Fruit fly (Drosophila melanogaster) whole organism, prepupa: ENCODE results near the gene CG16854.
A peak's percentile ranks its signal among the peaks of the same experiment; 100 is the strongest.

Experiments used
- Blimp-1 ChIP-seq: fragments of 200-800 bp; sonication (Bioruptor generic); optimal IDR thresholded peaks from 3 replicates; lab custom pipeline; 2017; ENCODE audit warnings: missing biosample characterization, missing genetic modification characterization, mild to moderate bottlenecking, moderate library complexity, missing genetic modification reagents
- CG10631 ChIP-seq: fragments of 200-800 bp; sonication (Bioruptor generic); optimal IDR thresholded peaks from 2 replicates; lab custom pipeline; 2016; ENCODE audit warnings: missing biosample characterization, missing genetic modification characterization
- CG11294 ChIP-seq: fragments of 200-800 bp; sonication (Bioruptor generic); IDR thresholded peaks from 2 replicates; pipeline ENCODE4 v1.3.6; 2022; ENCODE audit warnings: missing biosample characterization, missing genetic modification characterization
- CG11902 ChIP-seq: fragments of 200-800 bp; sonication (Bioruptor generic); optimal IDR thresholded peaks from 3 replicates; lab custom pipeline; 2016; ENCODE audit warnings: missing biosample characterization, missing genetic modification characterization
- CG15336 ChIP-seq: fragments of 200-800 bp; sonication (Bioruptor generic); IDR thresholded peaks from 2 replicates; pipeline ENCODE4 v1.3.6; 2022; ENCODE audit warnings: missing biosample characterization, missing genetic modification characterization
- CG1621 ChIP-seq: fragments of 200-800 bp; sonication (Bioruptor generic); optimal IDR thresholded peaks from 3 replicates; lab custom pipeline; 2018; ENCODE audit warnings: missing biosample characterization, mild to moderate bottlenecking, missing genetic modification characterization
- CG16779 ChIP-seq: fragments of 200-800 bp; sonication (Bioruptor generic); optimal IDR thresholded peaks from 3 replicates; lab custom pipeline; 2017; ENCODE audit warnings: missing biosample characterization, mild to moderate bottlenecking, missing genetic modification characterization
- CG3032 ChIP-seq: fragments of 200-800 bp; optimal IDR thresholded peaks from 2 replicates; lab custom pipeline; 2019; ENCODE audit warnings: missing biosample characterization, mild to moderate bottlenecking, missing genetic modification characterization, moderate library complexity
- CG31627 ChIP-seq: fragments of 200-800 bp; sonication (Bioruptor generic); optimal IDR thresholded peaks from 3 replicates; lab custom pipeline; 2016; ENCODE audit warnings: missing biosample characterization, missing genetic modification characterization
- CG32006 ChIP-seq: fragments of 200-800 bp; sonication (Bioruptor generic); optimal IDR thresholded peaks from 3 replicates; lab custom pipeline; 2017; ENCODE audit warnings: missing biosample characterization, mild to moderate bottlenecking, missing genetic modification characterization
- CG3919 ChIP-seq: fragments of 200-800 bp; sonication (Bioruptor generic); optimal IDR thresholded peaks from 3 replicates; lab custom pipeline; 2016; ENCODE audit warnings: missing biosample characterization, missing genetic modification characterization
- CG4318 ChIP-seq: fragments of 200-800 bp; sonication (Bioruptor generic); optimal IDR thresholded peaks from 3 replicates; lab custom pipeline; 2017; ENCODE audit warnings: missing biosample characterization, mild to moderate bottlenecking, missing genetic modification characterization
- CG6163 ChIP-seq: fragments of 200-800 bp; sonication (Bioruptor generic); IDR thresholded peaks from 3 replicates; pipeline ENCODE4 v1.3.6; 2022; ENCODE audit warnings: missing biosample characterization, missing genetic modification characterization
- CG6276 ChIP-seq: fragments of 200-800 bp; sonication (Bioruptor generic); optimal IDR thresholded peaks from 2 replicates; lab custom pipeline; 2017; ENCODE audit warnings: missing biosample characterization, mild to moderate bottlenecking, missing genetic modification characterization
- CG6854 ChIP-seq: fragments of 200-800 bp; sonication (Bioruptor generic); optimal IDR thresholded peaks from 2 replicates; lab custom pipeline; 2017; ENCODE audit warnings: missing biosample characterization, mild to moderate bottlenecking, missing genetic modification characterization
- CG8119 ChIP-seq: fragments of 200-800 bp; sonication (Bioruptor generic); IDR thresholded peaks from 3 replicates; pipeline ENCODE4 v1.3.6; 2022; ENCODE audit warnings: missing biosample characterization, missing genetic modification characterization
- CG8319 ChIP-seq: fragments of 200-800 bp; sonication (Bioruptor generic); optimal IDR thresholded peaks from 3 replicates; lab custom pipeline; 2016; ENCODE audit warnings: missing biosample characterization, missing genetic modification characterization
- CG8632 ChIP-seq: fragments of 200-800 bp; sonication (Bioruptor generic); optimal IDR thresholded peaks from 3 replicates; lab custom pipeline; 2016; ENCODE audit warnings: missing biosample characterization, missing genetic modification characterization
- CG9139 ChIP-seq: fragments of 200-800 bp; sonication (Bioruptor generic); optimal IDR thresholded peaks from 3 replicates; lab custom pipeline; 2017; ENCODE audit warnings: missing biosample characterization, mild to moderate bottlenecking, missing genetic modification characterization
- Eip78C ChIP-seq: fragments of 200-800 bp; sonication (Bioruptor generic); peaks from one replicate; lab custom pipeline; 2016; ENCODE audit warnings: missing biosample characterization, missing genetic modification characterization
- Eip93F ChIP-seq: fragments of 200-800 bp; sonication (Bioruptor generic); optimal IDR thresholded peaks from 2 replicates; lab custom pipeline; 2016; ENCODE audit warnings: missing biosample characterization, mild to moderate bottlenecking, missing genetic modification characterization
- Ets21C ChIP-seq: fragments of 200-800 bp; sonication (Bioruptor generic); optimal IDR thresholded peaks from 3 replicates; lab custom pipeline; 2016; ENCODE audit warnings: missing biosample characterization, missing genetic modification characterization
- Ets96B ChIP-seq: fragments of 200-800 bp; optimal IDR thresholded peaks from 2 replicates; lab custom pipeline; 2019; ENCODE audit warnings: missing biosample characterization, mild to moderate bottlenecking, missing genetic modification characterization, moderate library complexity
- Gug ChIP-seq: fragments of 200-800 bp; sonication (Bioruptor generic); IDR thresholded peaks from 2 replicates; pipeline ENCODE4 v1.3.6; 2022; ENCODE audit warnings: missing biosample characterization, missing genetic modification characterization
- Hr38 ChIP-seq: sonication (Bioruptor generic); optimal IDR thresholded peaks from 2 replicates; lab custom pipeline; 2016; ENCODE audit warnings: missing biosample characterization, missing genetic modification characterization
- Hr4 ChIP-seq: fragments of 200-800 bp; sonication (Bioruptor generic); optimal IDR thresholded peaks from 3 replicates; lab custom pipeline; 2016; ENCODE audit warnings: missing biosample characterization, missing genetic modification characterization
- Lpt ChIP-seq: fragments of 200-800 bp; sonication (Bioruptor generic); optimal IDR thresholded peaks from 3 replicates; lab custom pipeline; 2016; ENCODE audit warnings: missing biosample characterization, missing genetic modification characterization
- Met ChIP-seq: fragments of 200-800 bp; sonication (Bioruptor generic); optimal IDR thresholded peaks from 3 replicates; lab custom pipeline; 2016; ENCODE audit warnings: missing biosample characterization, missing genetic modification characterization
- OdsH ChIP-seq: fragments of 200-800 bp; sonication (Bioruptor generic); optimal IDR thresholded peaks from 3 replicates; lab custom pipeline; 2016; ENCODE audit warnings: missing biosample characterization, missing genetic modification characterization
- Smox ChIP-seq: fragments of 200-800 bp; sonication (Bioruptor generic); optimal IDR thresholded peaks from 3 replicates; lab custom pipeline; 2016; ENCODE audit warnings: missing biosample characterization, missing genetic modification characterization
- Sox102F ChIP-seq: fragments of 200-800 bp; sonication (Bioruptor generic); optimal IDR thresholded peaks from 2 replicates; lab custom pipeline; 2016; ENCODE audit warnings: missing biosample characterization, mild to moderate bottlenecking, missing genetic modification characterization
- Sox14 ChIP-seq: fragments of 200-800 bp; sonication (Bioruptor generic); optimal IDR thresholded peaks from 3 replicates; lab custom pipeline; 2016; ENCODE audit warnings: missing biosample characterization, missing genetic modification characterization
- Sox15 ChIP-seq: fragments of 200-800 bp; sonication (Bioruptor generic); optimal IDR thresholded peaks from 3 replicates; lab custom pipeline; 2016; ENCODE audit warnings: missing biosample characterization, missing genetic modification characterization
- achi ChIP-seq: fragments of 200-800 bp; sonication (Bioruptor generic); optimal IDR thresholded peaks from 3 replicates; lab custom pipeline; 2016; ENCODE audit warnings: missing biosample characterization, missing genetic modification characterization
- acj6 ChIP-seq: fragments of 200-800 bp; sonication (Bioruptor generic); optimal IDR thresholded peaks from 3 replicates; lab custom pipeline; 2016; ENCODE audit warnings: missing biosample characterization, missing genetic modification characterization
- cyc ChIP-seq: fragments of 200-800 bp; sonication (Bioruptor generic); optimal IDR thresholded peaks from 3 replicates; lab custom pipeline; 2016; ENCODE audit warnings: missing biosample characterization, missing genetic modification characterization
- dac ChIP-seq: fragments of 200-800 bp; sonication (Bioruptor generic); optimal IDR thresholded peaks from 2 replicates; lab custom pipeline; 2017; ENCODE audit warnings: missing biosample characterization, mild to moderate bottlenecking, missing genetic modification characterization
- fd59A ChIP-seq: fragments of 200-800 bp; sonication (Bioruptor generic); optimal IDR thresholded peaks from 2 replicates; lab custom pipeline; 2017; ENCODE audit warnings: missing biosample characterization, mild to moderate bottlenecking, missing genetic modification characterization, missing genetic modification reagents
- fd85E ChIP-seq: fragments of 200-800 bp; sonication (Bioruptor generic); optimal IDR thresholded peaks from 3 replicates; lab custom pipeline; 2016; ENCODE audit warnings: missing biosample characterization, missing genetic modification characterization
- fkh ChIP-seq: fragments of 200-800 bp; sonication (Bioruptor generic); optimal IDR thresholded peaks from 3 replicates; lab custom pipeline; 2017; ENCODE audit warnings: missing biosample characterization, mild to moderate bottlenecking, missing genetic modification characterization, moderate library complexity
- lz ChIP-seq: fragments of 200-800 bp; sonication (Bioruptor generic); optimal IDR thresholded peaks from 3 replicates; lab custom pipeline; 2016; ENCODE audit warnings: missing biosample characterization, missing genetic modification characterization
- net ChIP-seq: fragments of 200-800 bp; sonication (Bioruptor generic); optimal IDR thresholded peaks from 3 replicates; lab custom pipeline; 2016; ENCODE audit warnings: missing biosample characterization, missing genetic modification characterization
- pdm3 ChIP-seq: fragments of 200-800 bp; sonication (Bioruptor generic); optimal IDR thresholded peaks from 3 replicates; lab custom pipeline; 2016; ENCODE audit warnings: missing biosample characterization, missing genetic modification characterization
- salr ChIP-seq, 2 experiments: fragments of 200-800 bp; sonication (Bioruptor generic); optimal IDR thresholded peaks; 3 replicates each; lab custom pipeline; 2016 to 2018; ENCODE audit warnings: missing biosample characterization in 2 of 2, missing genetic modification characterization in 2 of 2, mild to moderate bottlenecking in 1 of 2
- spab ChIP-seq: fragments of 200-800 bp; sonication (Bioruptor generic); optimal IDR thresholded peaks from 2 replicates; lab custom pipeline; 2017; ENCODE audit warnings: missing biosample characterization, mild to moderate bottlenecking, missing genetic modification characterization, missing genetic modification reagents
- ss ChIP-seq, 2 experiments: fragments of 200-800 bp; sonication (Bioruptor generic); optimal IDR thresholded peaks; 2 replicates in 1 of 2; 3 replicates in 1 of 2; lab custom pipeline; 2017 to 2018; ENCODE audit warnings: mild to moderate bottlenecking in 2 of 2, missing biosample characterization in 2 of 2, missing genetic modification characterization in 2 of 2, moderate library complexity in 1 of 2
- topi ChIP-seq: fragments of 200-800 bp; sonication (Bioruptor generic); optimal IDR thresholded peaks from 3 replicates; lab custom pipeline; 2016; ENCODE audit warnings: missing biosample characterization, missing genetic modification characterization
- vri ChIP-seq: fragments of 200-800 bp; sonication (Bioruptor generic); optimal IDR thresholded peaks from 3 replicates; lab custom pipeline; 2016; ENCODE audit warnings: missing biosample characterization, mild to moderate bottlenecking, missing genetic modification characterization

CG16854 gene

dm6 chr2L:11106562-11106962 is 20.0 kb downstream of the CG16854 start, which contains the start of gene Reps (continued):
- peak; percentile 99 for TF ChIP-seq CG10631
- peak; percentile 97 for TF ChIP-seq achi
- TF ChIP-seq OdsH (GFP tag; lab: Kevin White, UChicago): peak; percentile 99
- TF ChIP-seq salr (GFP tag; optimal IDR thresholded peaks at IDR 0.05; lab: Kevin White, UChicago): peak; percentile 94 to 96
- TF ChIP-seq ss (GFP tag; optimal IDR thresholded peaks at IDR 0.05; lab: Kevin White, UChicago): peak; percentile 96 to 97
- TF ChIP-seq CG8632 (GFP tag; lab: Kevin White, UChicago): peak; percentile 97
- peak; percentile 98 for TF ChIP-seq topi (GFP tag; lab: Kevin White, UChicago)
- peak; percentile 91 for TF ChIP-seq CG6854 (GFP tag; lab: Kevin White, UChicago)
- TF ChIP-seq CG11294 (GFP tag; lab: Robert Waterston, UW): peak; percentile 98
- TF ChIP-seq spab: peak; percentile 97

DNA sequence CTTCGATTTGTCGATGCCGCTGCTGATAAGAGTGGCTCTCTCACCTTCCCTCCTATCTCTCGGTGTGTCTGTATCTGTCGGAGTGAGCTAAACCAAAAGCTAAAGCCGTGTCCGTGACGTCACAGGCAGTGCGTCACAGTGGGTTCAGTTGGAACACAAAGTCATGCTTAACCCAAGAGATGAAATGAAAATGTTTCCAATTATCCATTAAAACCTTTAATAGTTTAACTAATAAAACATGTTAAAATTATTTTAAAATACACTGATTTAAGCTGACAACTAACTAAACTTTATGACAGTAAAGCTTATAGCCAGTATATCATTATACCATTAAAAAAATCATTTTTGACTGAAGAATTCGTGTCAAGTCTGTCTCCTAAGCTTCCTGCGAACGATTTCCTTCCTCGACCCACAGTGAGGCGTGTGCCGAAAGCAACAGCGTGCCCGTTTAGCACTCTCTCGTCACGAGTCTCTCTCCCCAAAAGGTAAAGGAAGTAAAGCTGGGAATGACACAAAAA is 26.5 kb downstream of the CG16854 start, which contains the start of gene Idua:
Gene Idua, minus strand, starts transcription at position 51 of the 518 bp plus-strand sequence.
- TF ChIP-seq OdsH (GFP tag; lab: Kevin White, UChicago) (no peak), CG8632 (GFP tag; lab: Kevin White, UChicago) (peak; percentile 74), fkh (GFP tag; lab: Kevin White, UChicago) (no peak), CG11902 (GFP tag; lab: Kevin White, UChicago) (peak; percentile 61), CG6163 (GFP tag; lab: Robert Waterston, UW) (peak; percentile 51; the same call in 1 of the 3 replicates), CG15336 (GFP tag; lab: Robert Waterston, UW) (peak; percentile 72), dac (GFP tag; lab: Kevin White, UChicago) (no peak), Sox15 (GFP tag; lab: Kevin White, UChicago) (peak; percentile 57), CG4318 (GFP tag; lab: Kevin White, UChicago) (peak; percentile 69), Sox102F (GFP tag; lab: Kevin White, UChicago) (no peak), CG32006 (GFP tag; lab: Kevin White, UChicago) (no peak), lz (GFP tag; lab: Kevin White, UChicago) (peak; percentile 65), Met (GFP tag; lab: Kevin White, UChicago) (no peak), Hr38 (GFP tag; lab: Kevin White, UChicago) (no peak), Sox14 (GFP tag; lab: Kevin White, UChicago) (no peak), CG6854 (GFP tag; lab: Kevin White, UChicago) (peak; percentile 68), CG31627 (GFP tag; lab: Kevin White, UChicago) (peak; percentile 72), Ets96B (tag; lab: Kevin White, UChicago) (no peak), Smox (GFP tag; lab: Kevin White, UChicago) (no peak), salr (GFP tag; optimal IDR thresholded peaks at IDR 0.05; lab: Kevin White, UChicago) (peak in 1 of 2 experiments; percentile 49), Eip78C (GFP tag; lab: Kevin White, UChicago) (peak; percentile 96), cyc (GFP tag; lab: Kevin White, UChicago) (peak; percentile 45), Lpt (no peak), Ets21C (GFP tag; lab: Kevin White, UChicago) (peak; percentile 54), Gug (peak; percentile 52), CG1621 (tag; lab: Kevin White, UChicago) (peak; percentile 58), CG8119 (GFP tag; lab: Robert Waterston, UW) (peak; percentile 82; the same call in 2 of the 3 replicates), net (GFP tag; lab: Kevin White, UChicago) (peak; percentile 85), acj6 (GFP tag; lab: Kevin White, UChicago) (no peak), CG3032 (tag; lab: Kevin White, UChicago) (no peak), spab (no peak), Hr4 (no peak), achi (peak; percentile 82), fd59A (GFP tag; lab: Kevin White, UChicago) (peak; percentile 73), topi (GFP tag; lab: Kevin White, UChicago) (no peak), CG3919 (GFP tag; lab: Kevin White, UChicago) (no peak), CG11294 (GFP tag; lab: Robert Waterston, UW) (peak; percentile 26; the same call in 1 of the 2 replicates), CG8319 (GFP tag; lab: Kevin White, UChicago) (no peak), CG6276 (GFP tag; lab: Kevin White, UChicago) (no peak), CG9139 (no peak), vri (GFP tag; lab: Kevin White, UChicago) (no peak), fd85E (no peak), CG16779 (tag; lab: Kevin White, UChicago) (no peak), pdm3 (GFP tag; lab: Kevin White, UChicago) (no peak), Eip93F (GFP tag; lab: Kevin White, UChicago) (no peak), Blimp-1 (GFP tag; lab: Kevin White, UChicago) (no peak), CG10631 (peak; percentile 83)
